Worm (Caenorhabditis elegans): ENCODE measurements around the gene mrpl-42.

Gene mrpl-42

ce11 chrIV:9094356-9094755 is at the start of gene mrpl-42:
Gene mrpl-42, minus strand, starts transcription at chrIV:9094456.
- TF ChIP-seq arid-1 (GFP tag; conservative IDR thresholded peaks at IDR 0.05) (no peak), zfp-2 (tag; optimal IDR thresholded peaks at IDR 0.05) (no peak), egl-27 (tag; optimal IDR thresholded peaks at IDR 0.05) (no peak)

- TF ChIP-seq F44E2.7 (GFP tag; IDR thresholded peaks at IDR 0.05) (no peak), F49E8.2 (tag; optimal IDR thresholded peaks at IDR 0.05; ENCODE audit: borderline replicate concordance) (peak; percentile 70), mdt-29 (GFP tag; IDR thresholded peaks at IDR 0.05) (0 out of 2 replicates have a peak, but pooled peaks have one; percentile 9), ztf-7 (tag; optimal IDR thresholded peaks at IDR 0.05) (no peak), snpc-1.2 (GFP tag; IDR thresholded peaks at IDR 0.05) (peak; percentile 90), ceh-44 (GFP tag; IDR thresholded peaks at IDR 0.05) (peak; percentile 39; the same call in 1 of the 2 replicates), mep-1 (tag; optimal IDR thresholded peaks at IDR 0.05) (no peak), F26F4.8 (GFP tag; conservative IDR thresholded peaks at IDR 0.05) (no peak)
Measured at ce11 chrIV:9140172-9140805, 46.0 kb upstream of the mrpl-42 start.

ce11 chrIV:9135377-9135776 is 41.1 kb upstream of the mrpl-42 start, which contains the start of gene delm-1:
Gene delm-1, minus strand, starts transcription at chrIV:9135477.
- TF ChIP-seq duxl-1 (tag; optimal IDR thresholded peaks at IDR 0.05; ENCODE audit: poor library complexity): no peak
- TF ChIP-seq aly-2 (tag; optimal IDR thresholded peaks at IDR 0.05): no peak
- no peak for TF ChIP-seq dmd-8 (GFP tag; IDR thresholded peaks at IDR 0.05)
- TF ChIP-seq F37D6.2 (tag; optimal IDR thresholded peaks at IDR 0.05): no peak
- TF ChIP-seq nhr-28 (tag; optimal IDR thresholded peaks at IDR 0.05): no peak
- no peak for TF ChIP-seq skn-1 (tag; optimal IDR thresholded peaks at IDR 0.05)
- TF ChIP-seq nhr-6 (tag; optimal IDR thresholded peaks at IDR 0.05): no peak
- TF ChIP-seq lin-13 (GFP tag; optimal IDR thresholded peaks at IDR 0.05): no peak
- no peak for TF ChIP-seq lin-15B (tag; optimal IDR thresholded peaks at IDR 0.05)

- TF ChIP-seq lin-15B (tag; optimal IDR thresholded peaks at IDR 0.05): no peak
- no peak for TF ChIP-seq D1046.2 (GFP tag; IDR thresholded peaks at IDR 0.05)
- TF ChIP-seq zfp-2 (tag; optimal IDR thresholded peaks at IDR 0.05): no peak
- no peak for TF ChIP-seq dmd-9 (GFP tag; IDR thresholded peaks at IDR 0.05)
- no peak for TF ChIP-seq skn-1 (tag; optimal IDR thresholded peaks at IDR 0.05)
- no peak for TF ChIP-seq F37D6.2 (tag; optimal IDR thresholded peaks at IDR 0.05)
- TF ChIP-seq snpc-1.2 (GFP tag; IDR thresholded peaks at IDR 0.05): peak; percentile 88
- TF ChIP-seq unc-39 (tag; optimal IDR thresholded peaks at IDR 0.05): no peak
- no peak for TF ChIP-seq gei-8 (GFP tag; optimal IDR thresholded peaks at IDR 0.05)
- no peak for TF ChIP-seq egl-43 (GFP tag; IDR thresholded peaks at IDR 0.05)
- no peak for TF ChIP-seq ZK546.5 (tag; optimal IDR thresholded peaks at IDR 0.05)
- TF ChIP-seq tag-97 (GFP tag; IDR thresholded peaks at IDR 0.05): no peak
- TF ChIP-seq hlh-11 (tag; optimal IDR thresholded peaks at IDR 0.05): no peak
- TF ChIP-seq daf-8 (GFP tag; IDR thresholded peaks at IDR 0.05): no peak
- TF ChIP-seq nhr-41 (GFP tag; IDR thresholded peaks at IDR 0.05): 0 out of 2 replicates have a peak, but pooled peaks have one; percentile 26
- TF ChIP-seq F49E8.2 (tag; optimal IDR thresholded peaks at IDR 0.05; ENCODE audit: borderline replicate concordance): peak; percentile 51
- no peak for TF ChIP-seq set-16 (GFP tag; IDR thresholded peaks at IDR 0.05)
- TF ChIP-seq nhr-10 (tag; optimal IDR thresholded peaks at IDR 0.05): no peak
- TF ChIP-seq ceh-32 (tag; optimal IDR thresholded peaks at IDR 0.05; ENCODE audit: poor library complexity): no peak
- no peak for TF ChIP-seq hif-1 (tag; optimal IDR thresholded peaks at IDR 0.05)
- no peak for TF ChIP-seq dmd-6 (GFP tag; IDR thresholded peaks at IDR 0.05)
- TF ChIP-seq T20F7.1 (GFP tag; optimal IDR thresholded peaks at IDR 0.05): no peak
- no peak for TF ChIP-seq ceh-20 (GFP tag; IDR thresholded peaks at IDR 0.05)
- no peak for TF ChIP-seq lin-39 (tag; optimal IDR thresholded peaks at IDR 0.05)
- no peak for TF ChIP-seq ceh-62 (tag; optimal IDR thresholded peaks at IDR 0.05)
- no peak for TF ChIP-seq madf-9 (GFP tag; conservative IDR thresholded peaks at IDR 0.05)
- peak; percentile 73 for TF ChIP-seq T26A8.4 (GFP tag; IDR thresholded peaks at IDR 0.05)
- no peak for TF ChIP-seq duxl-1 (tag; optimal IDR thresholded peaks at IDR 0.05; ENCODE audit: poor library complexity)
- no peak for TF ChIP-seq ceh-82 (tag; optimal IDR thresholded peaks at IDR 0.05)
- TF ChIP-seq ctbp-1 (GFP tag; IDR thresholded peaks at IDR 0.05): no peak
- no peak for TF ChIP-seq egl-27 (tag; optimal IDR thresholded peaks at IDR 0.05)
- TF ChIP-seq saeg-2 (GFP tag; IDR thresholded peaks at IDR 0.05): no peak
- no peak for TF ChIP-seq spr-1 (tag; optimal IDR thresholded peaks at IDR 0.05)
Measured at ce11 chrIV:9130605-9131004, 36.3 kb upstream of the mrpl-42 start.

Data from whole organism, L4 larva.